Worm (Caenorhabditis elegans) whole organism, L2 larva: Measurements from ENCODE around the gene E02C12.11.
"Not testable (repeated sequence)": the region's sequence is repeated elsewhere in the genome, so short reads cannot be mapped to it uniquely, and the experiment has no call there.

Experiments
- C34F6.9 ChIP-seq: fragments of 150-350 bp; optimal IDR thresholded peaks from 2 replicates; lab custom pipeline; 2014; ENCODE audit warnings: missing biosample characterization, missing genetic modification characterization
- F13H6.1 ChIP-seq: sonication (generic microtip); optimal IDR thresholded peaks from 2 replicates; lab custom pipeline; 2016; ENCODE audit warnings: missing genetic modification characterization, missing compliant biosample characterization
- R02D3.7 ChIP-seq: fragments of 150-350 bp; optimal IDR thresholded peaks from 2 replicates; lab custom pipeline; 2014; ENCODE audit warnings: missing biosample characterization, missing genetic modification characterization
- Y55F3AM.14 ChIP-seq: fragments of 200-800 bp; sonication (Bioruptor generic); optimal IDR thresholded peaks from 2 replicates; lab custom pipeline; 2018; ENCODE audit warnings: mild to moderate bottlenecking, missing genetic modification characterization, missing compliant biosample characterization
- ZK546.5 ChIP-seq: sonication (generic microtip); optimal IDR thresholded peaks from 2 replicates; lab custom pipeline; 2017; ENCODE audit warnings: missing biosample characterization, missing genetic modification characterization
- alr-1 ChIP-seq: fragments of 150-350 bp; optimal IDR thresholded peaks from 2 replicates; lab custom pipeline; 2014; ENCODE audit warnings: missing biosample characterization, missing genetic modification characterization
- aly-2 ChIP-seq: fragments of 150-350 bp; optimal IDR thresholded peaks from 2 replicates; lab custom pipeline; 2014; ENCODE audit warnings: missing biosample characterization, missing genetic modification characterization
- ama-1 ChIP-seq: fragments of 150-350 bp; optimal IDR thresholded peaks from 2 replicates; lab custom pipeline; 2018; ENCODE audit warnings: inconsistent platforms
- blmp-1 ChIP-seq: sonication (generic microtip); optimal IDR thresholded peaks from 2 replicates; lab custom pipeline; 2017; ENCODE audit warnings: missing genetic modification characterization, mild to moderate bottlenecking, missing compliant biosample characterization, antibody characterized with exemption, moderate library complexity; ENCODE audit not compliant: insufficient read depth
- ceh-16 ChIP-seq: fragments of 150-350 bp; optimal IDR thresholded peaks from 2 replicates; lab custom pipeline; 2014; ENCODE audit warnings: missing biosample characterization, missing genetic modification characterization
- ceh-82 ChIP-seq: fragments of 150-350 bp; optimal IDR thresholded peaks from 2 replicates; lab custom pipeline; 2014; ENCODE audit warnings: missing biosample characterization, missing genetic modification characterization
- dmd-4 ChIP-seq: sonication (generic microtip); optimal IDR thresholded peaks from 2 replicates; lab custom pipeline; 2017; ENCODE audit warnings: missing biosample characterization, missing genetic modification characterization
- egl-27 ChIP-seq: sonication (generic microtip); optimal IDR thresholded peaks from 3 replicates; lab custom pipeline; 2017; ENCODE audit warnings: missing biosample characterization, missing genetic modification reagents, missing genetic modification characterization
- elt-3 ChIP-seq: sonication (generic microtip); optimal IDR thresholded peaks from 2 replicates; lab custom pipeline; 2017; ENCODE audit warnings: missing biosample characterization, missing genetic modification characterization
- fos-1 ChIP-seq: fragments of 150-350 bp; optimal IDR thresholded peaks from 2 replicates; lab custom pipeline; 2014; ENCODE audit warnings: missing biosample characterization, missing genetic modification characterization
- gmeb-1 ChIP-seq: fragments of 150-350 bp; optimal IDR thresholded peaks from 2 replicates; lab custom pipeline; 2014; ENCODE audit warnings: missing biosample characterization, missing genetic modification characterization
- lin-13 ChIP-seq: fragments of 150-350 bp; optimal IDR thresholded peaks from 2 replicates; lab custom pipeline; 2014; ENCODE audit warnings: missing biosample characterization, missing genetic modification reagents, missing genetic modification characterization
- lin-39 ChIP-seq: fragments of 150-350 bp; optimal IDR thresholded peaks from 2 replicates; lab custom pipeline; 2014; ENCODE audit warnings: missing biosample characterization, missing genetic modification reagents, missing genetic modification characterization
- lsy-2 ChIP-seq, 2 experiments: fragments of 150-350 bp in 1 of 2; sonication (generic microtip) in 1 of 2; optimal IDR thresholded peaks; 2 replicates each; lab custom pipeline; 2014 to 2017; ENCODE audit warnings: missing biosample characterization in 2 of 2, missing genetic modification characterization in 2 of 2
- mab-5 ChIP-seq: fragments of 150-350 bp; optimal IDR thresholded peaks from 2 replicates; lab custom pipeline; 2014; ENCODE audit warnings: missing biosample characterization, missing genetic modification characterization
- mbf-1 ChIP-seq: sonication (generic microtip); optimal IDR thresholded peaks from 2 replicates; lab custom pipeline; 2017; ENCODE audit warnings: missing biosample characterization, missing genetic modification characterization
- nhr-10 ChIP-seq: sonication (generic microtip); optimal IDR thresholded peaks from 2 replicates; lab custom pipeline; 2017; ENCODE audit warnings: missing biosample characterization, missing genetic modification characterization
- nhr-11 ChIP-seq: fragments of 150-350 bp; optimal IDR thresholded peaks from 2 replicates; lab custom pipeline; 2014; ENCODE audit warnings: missing biosample characterization, missing genetic modification characterization
- nhr-12 ChIP-seq: fragments of 150-350 bp; optimal IDR thresholded peaks from 2 replicates; lab custom pipeline; 2014; ENCODE audit warnings: missing biosample characterization, missing genetic modification characterization
- nhr-129 ChIP-seq: fragments of 150-350 bp; optimal IDR thresholded peaks from 2 replicates; lab custom pipeline; 2014; ENCODE audit warnings: missing biosample characterization, missing genetic modification characterization
- nhr-21 ChIP-seq: fragments of 150-350 bp; optimal IDR thresholded peaks from 2 replicates; lab custom pipeline; 2014; ENCODE audit warnings: missing biosample characterization, missing genetic modification characterization
- nhr-23 ChIP-seq: fragments of 150-350 bp; optimal IDR thresholded peaks from 2 replicates; lab custom pipeline; 2014; ENCODE audit warnings: missing biosample characterization, missing genetic modification reagents, missing genetic modification characterization
- nhr-237 ChIP-seq: fragments of 150-350 bp; optimal IDR thresholded peaks from 2 replicates; lab custom pipeline; 2014; ENCODE audit warnings: missing biosample characterization, missing genetic modification characterization
- nhr-25 ChIP-seq: fragments of 150-350 bp; sonication (generic microtip); optimal IDR thresholded peaks from 3 replicates; lab custom pipeline; 2014; ENCODE audit warnings: missing biosample characterization, missing genetic modification characterization
- nhr-6 ChIP-seq: fragments of 150-350 bp; optimal IDR thresholded peaks from 2 replicates; lab custom pipeline; 2014; ENCODE audit warnings: missing biosample characterization, missing genetic modification characterization
- nhr-77 ChIP-seq: fragments of 150-350 bp; optimal IDR thresholded peaks from 2 replicates; lab custom pipeline; 2014; ENCODE audit warnings: missing biosample characterization, missing genetic modification characterization
- peb-1 ChIP-seq: fragments of 150-350 bp; optimal IDR thresholded peaks from 2 replicates; lab custom pipeline; 2014; ENCODE audit warnings: missing biosample characterization, missing genetic modification characterization
- sem-4 ChIP-seq: fragments of 150-350 bp; optimal IDR thresholded peaks from 2 replicates; lab custom pipeline; 2014; ENCODE audit warnings: missing biosample characterization, missing genetic modification reagents, missing genetic modification characterization
- skn-1 ChIP-seq: sonication (generic microtip); optimal IDR thresholded peaks from 2 replicates; lab custom pipeline; 2017; ENCODE audit warnings: missing biosample characterization, missing genetic modification characterization
- sma-3 ChIP-seq: sonication (generic microtip); optimal IDR thresholded peaks from 2 replicates; lab custom pipeline; 2016; ENCODE audit warnings: missing genetic modification reagents, missing genetic modification characterization, missing compliant biosample characterization
- sma-9 ChIP-seq, 2 experiments: fragments of 150-350 bp in 1 of 2; sonication (generic microtip) in 1 of 2; optimal IDR thresholded peaks; 2 replicates each; lab custom pipeline; 2014 to 2016; ENCODE audit warnings: missing genetic modification characterization in 2 of 2, mild to moderate bottlenecking in 1 of 2, missing biosample characterization in 1 of 2, missing compliant biosample characterization in 1 of 2, missing genetic modification reagents in 1 of 2, moderate library complexity in 1 of 2
- snpc-4 ChIP-seq: fragments of 150-350 bp; optimal IDR thresholded peaks from 2 replicates; lab custom pipeline; 2014; ENCODE audit warnings: missing biosample characterization, missing genetic modification characterization
- unc-39 ChIP-seq: fragments of 150-350 bp; optimal IDR thresholded peaks from 2 replicates; lab custom pipeline; 2014; ENCODE audit warnings: missing biosample characterization, missing genetic modification characterization
- unc-55 ChIP-seq: fragments of 150-350 bp; sonication (generic microtip); optimal IDR thresholded peaks from 3 replicates; lab custom pipeline; 2014; ENCODE audit warnings: missing biosample characterization, missing genetic modification reagents, missing genetic modification characterization
- unc-62 ChIP-seq: fragments of 150-350 bp; optimal IDR thresholded peaks from 2 replicates; lab custom pipeline; 2014; ENCODE audit warnings: missing biosample characterization, missing genetic modification reagents, missing genetic modification characterization
- ztf-1 ChIP-seq: fragments of 200-800 bp; sonication (Bioruptor generic); conservative IDR thresholded peaks from 2 replicates; pipeline ENCODE4 v1.3.6; 2022; ENCODE audit warnings: missing genetic modification characterization, missing compliant biosample characterization
- ztf-11 ChIP-seq: sonication (generic microtip); optimal IDR thresholded peaks from 2 replicates; lab custom pipeline; 2017; ENCODE audit warnings: missing biosample characterization, missing genetic modification characterization
- ztf-4 ChIP-seq: fragments of 150-350 bp; optimal IDR thresholded peaks from 2 replicates; lab custom pipeline; 2014; ENCODE audit warnings: missing biosample characterization, missing genetic modification characterization

E02C12.11 gene

ce11 chrV:9379808-9380207, at the start of gene E02C12.11:
Gene E02C12.11, minus strand, starts transcription at chrV:9379908.
- TF ChIP-seq gmeb-1 (tag; lab: Kevin White, UChicago); blmp-1; nhr-23: not testable (repeated sequence)
- TF ChIP-seq, all 48 proteins: peak for 0; not testable (repeated sequence) for 48

ce11 chrV:9427075-9427474, 47.4 kb upstream of the E02C12.11 start, which contains the start of gene F36D4.6:
Gene F36D4.6, minus strand, starts transcription at chrV:9427175.
- TF ChIP-seq lin-13 (GFP tag; lab: Kevin White, UChicago) (no peak), sem-4 (tag; lab: Kevin White, UChicago) (no peak), ztf-4 (no peak), Y55F3AM.14 (GFP tag; lab: Kevin White, UChicago) (no peak), nhr-25 (tag; lab: Kevin White, UChicago) (no peak), elt-3 (tag; lab: Kevin White, UChicago) (no peak), ama-1 (lab: Kevin White, UChicago) (no peak)
- TF ChIP-seq, all 48 proteins: peak for 0

ce11 chrV:9425593-9425992, 45.9 kb upstream of the E02C12.11 start, which contains the start of gene F36D4.5:
Gene F36D4.5, minus strand, starts transcription at chrV:9425817.
- TF ChIP-seq nhr-25 (tag; lab: Kevin White, UChicago) = peak; percentile 2
- no peak for TF ChIP-seq alr-1 (tag; lab: Kevin White, UChicago)
- no peak for TF ChIP-seq egl-27 (tag; lab: Kevin White, UChicago)
- TF ChIP-seq lsy-2 (tag; optimal IDR thresholded peaks at IDR 0.05; lab: Kevin White, UChicago) = peak in 1 of 2 experiments; percentile 47
- TF ChIP-seq sma-9 (GFP tag; optimal IDR thresholded peaks at IDR 0.05; lab: Kevin White, UChicago) = peak; percentile 39
- no peak for TF ChIP-seq sma-9 (tag; optimal IDR thresholded peaks at IDR 0.05; lab: Kevin White, UChicago)
- TF ChIP-seq mab-5 (tag; lab: Kevin White, UChicago) = no peak
- TF ChIP-seq unc-55 (GFP tag; lab: Kevin White, UChicago) = peak; percentile 38
- peak; percentile 65 for TF ChIP-seq C34F6.9 (tag; lab: Kevin White, UChicago)
- no peak for TF ChIP-seq sma-3
- TF ChIP-seq nhr-21 (tag; lab: Kevin White, UChicago) = no peak
- no peak for TF ChIP-seq Y55F3AM.14 (GFP tag; lab: Kevin White, UChicago)
- TF ChIP-seq gmeb-1 (tag; lab: Kevin White, UChicago) = no peak
- TF ChIP-seq unc-39 = no peak
- TF ChIP-seq unc-62 (GFP tag; lab: Kevin White, UChicago) = no peak
- TF ChIP-seq nhr-237 = no peak
- peak; percentile 14 for TF ChIP-seq nhr-129 (tag; lab: Kevin White, UChicago)

- TF ChIP-seq lsy-2 (tag; optimal IDR thresholded peaks at IDR 0.05; lab: Kevin White, UChicago) (peak in 1 of 2 experiments; percentile 21), nhr-23 (no peak), nhr-11 (tag; lab: Kevin White, UChicago) (no peak), ZK546.5 (tag; lab: Kevin White, UChicago) (no peak), ceh-82 (tag; lab: Kevin White, UChicago) (no peak), nhr-21 (tag; lab: Kevin White, UChicago) (peak; percentile 0), F13H6.1 (peak; percentile 54), sma-3 (no peak), Y55F3AM.14 (GFP tag; lab: Kevin White, UChicago) (no peak), mbf-1 (tag; lab: Kevin White, UChicago) (no peak), unc-39 (no peak), unc-62 (GFP tag; lab: Kevin White, UChicago) (no peak), fos-1 (peak; percentile 71), ama-1 (lab: Kevin White, UChicago) (no peak), egl-27 (tag; lab: Kevin White, UChicago) (no peak), nhr-12 (no peak), R02D3.7 (tag; lab: Kevin White, UChicago) (no peak), nhr-10 (tag; lab: Kevin White, UChicago) (no peak), lin-39 (tag; lab: Kevin White, UChicago) (no peak), alr-1 (tag; lab: Kevin White, UChicago) (no peak), sem-4 (tag; lab: Kevin White, UChicago) (peak; percentile 10), sma-9 (GFP tag; optimal IDR thresholded peaks at IDR 0.05; lab: Kevin White, UChicago) (peak; percentile 42), sma-9 (tag; optimal IDR thresholded peaks at IDR 0.05; lab: Kevin White, UChicago) (no peak), nhr-129 (tag; lab: Kevin White, UChicago) (peak; percentile 25), mab-5 (tag; lab: Kevin White, UChicago) (no peak), aly-2 (tag; lab: Kevin White, UChicago) (no peak), lin-13 (GFP tag; lab: Kevin White, UChicago) (peak; percentile 12), gmeb-1 (tag; lab: Kevin White, UChicago) (peak; percentile 17), nhr-25 (tag; lab: Kevin White, UChicago) (peak; percentile 5), dmd-4 (tag; lab: Kevin White, UChicago) (no peak), peb-1 (tag; lab: Kevin White, UChicago) (no peak), skn-1 (tag; lab: Kevin White, UChicago) (no peak), elt-3 (tag; lab: Kevin White, UChicago) (no peak), unc-55 (GFP tag; lab: Kevin White, UChicago) (no peak), nhr-77 (tag; lab: Kevin White, UChicago) (no peak), nhr-6 (tag; lab: Kevin White, UChicago) (no peak), ztf-11 (tag; lab: Kevin White, UChicago) (no peak), ceh-16 (tag; lab: Kevin White, UChicago) (no peak), snpc-4 (tag; lab: Kevin White, UChicago) (no peak), ztf-1 (GFP tag; lab: Robert Waterston, UW) (no peak), ztf-4 (no peak), C34F6.9 (tag; lab: Kevin White, UChicago) (peak; percentile 8)
Observed at ce11 chrV:9424514-9424913, 44.8 kb upstream of the E02C12.11 start.
